Worm (Caenorhabditis elegans) whole organism, mixed stage, embryonic: ENCODE measurements around the gene sri-7.

Source experiments
- blmp-1 ChIP-seq: fragments of 150-350 bp; optimal IDR thresholded peaks from 2 replicates; lab custom pipeline; 2014; ENCODE audit warnings: missing biosample characterization, missing genetic modification characterization
- ces-1 ChIP-seq: fragments of 150-350 bp; optimal IDR thresholded peaks from 2 replicates; lab custom pipeline; 2014; ENCODE audit warnings: missing biosample characterization, missing genetic modification reagents, missing genetic modification characterization
- nhr-12 ChIP-seq: fragments of 150-350 bp; optimal IDR thresholded peaks from 2 replicates; lab custom pipeline; 2014; ENCODE audit warnings: missing biosample characterization, missing genetic modification characterization

DNA sequence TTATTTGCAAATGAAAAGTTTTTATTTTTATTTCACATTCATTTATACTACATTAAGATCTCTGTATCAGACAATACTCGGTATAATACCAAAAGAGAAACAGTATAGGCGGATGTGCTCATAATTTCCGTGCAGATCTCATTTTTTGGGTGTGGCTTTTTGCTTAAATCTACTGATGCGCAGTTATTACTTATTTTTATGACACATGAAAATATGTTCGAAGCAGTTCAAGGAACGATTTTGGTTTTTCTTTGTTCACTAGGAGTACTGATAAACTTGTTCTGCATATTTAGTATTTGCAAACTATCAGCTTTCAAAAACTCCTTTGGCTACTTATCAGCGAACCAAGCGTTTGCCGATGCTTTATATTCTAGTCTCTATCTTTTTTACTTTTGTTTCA lies 47.8 kb upstream of the sri-7 start, which contains the start of gene srx-58:
- TF ChIP-seq blmp-1: no peak
- no peak for TF ChIP-seq ces-1 (GFP tag; lab: Kevin White, UChicago)
- no peak for TF ChIP-seq nhr-12 (tag; lab: Kevin White, UChicago)
